Fruit fly (Drosophila melanogaster) whole organism, prepupa: ENCODE data around the gene CG3117.

Experiments
- CG10631 ChIP-seq: fragments of 200-800 bp; sonication (Bioruptor generic); optimal IDR thresholded peaks from 2 replicates; lab custom pipeline; 2016; ENCODE audit warnings: missing biosample characterization, missing genetic modification characterization
- CG10669 ChIP-seq: fragments of 200-800 bp; sonication (Bioruptor generic); optimal IDR thresholded peaks from 3 replicates; lab custom pipeline; 2018; ENCODE audit warnings: missing biosample characterization, mild to moderate bottlenecking, missing genetic modification characterization, moderate library complexity
- CG11294 ChIP-seq: fragments of 200-800 bp; sonication (Bioruptor generic); IDR thresholded peaks from 2 replicates; pipeline ENCODE4 v1.3.6; 2022; ENCODE audit warnings: missing biosample characterization, missing genetic modification characterization
- CG11902 ChIP-seq: fragments of 200-800 bp; sonication (Bioruptor generic); optimal IDR thresholded peaks from 3 replicates; lab custom pipeline; 2016; ENCODE audit warnings: missing biosample characterization, missing genetic modification characterization
- CG1621 ChIP-seq: fragments of 200-800 bp; sonication (Bioruptor generic); optimal IDR thresholded peaks from 3 replicates; lab custom pipeline; 2018; ENCODE audit warnings: missing biosample characterization, mild to moderate bottlenecking, missing genetic modification characterization
- CG3032 ChIP-seq: fragments of 200-800 bp; optimal IDR thresholded peaks from 2 replicates; lab custom pipeline; 2019; ENCODE audit warnings: missing biosample characterization, mild to moderate bottlenecking, missing genetic modification characterization, moderate library complexity
- CG31627 ChIP-seq: fragments of 200-800 bp; sonication (Bioruptor generic); optimal IDR thresholded peaks from 3 replicates; lab custom pipeline; 2016; ENCODE audit warnings: missing biosample characterization, missing genetic modification characterization
- CG32006 ChIP-seq: fragments of 200-800 bp; sonication (Bioruptor generic); optimal IDR thresholded peaks from 3 replicates; lab custom pipeline; 2017; ENCODE audit warnings: missing biosample characterization, mild to moderate bottlenecking, missing genetic modification characterization
- CG34406 ChIP-seq: fragments of 200-800 bp; sonication (Bioruptor generic); optimal IDR thresholded peaks from 3 replicates; lab custom pipeline; 2016; ENCODE audit warnings: missing biosample characterization, missing genetic modification characterization
- CG3919 ChIP-seq: fragments of 200-800 bp; sonication (Bioruptor generic); optimal IDR thresholded peaks from 3 replicates; lab custom pipeline; 2016; ENCODE audit warnings: missing biosample characterization, missing genetic modification characterization
- CG4318 ChIP-seq: fragments of 200-800 bp; sonication (Bioruptor generic); optimal IDR thresholded peaks from 3 replicates; lab custom pipeline; 2017; ENCODE audit warnings: missing biosample characterization, mild to moderate bottlenecking, missing genetic modification characterization
- CG6163 ChIP-seq: fragments of 200-800 bp; sonication (Bioruptor generic); IDR thresholded peaks from 3 replicates; pipeline ENCODE4 v1.3.6; 2022; ENCODE audit warnings: missing biosample characterization, missing genetic modification characterization
- CG6276 ChIP-seq: fragments of 200-800 bp; sonication (Bioruptor generic); optimal IDR thresholded peaks from 2 replicates; lab custom pipeline; 2017; ENCODE audit warnings: missing biosample characterization, mild to moderate bottlenecking, missing genetic modification characterization
- CG6792 ChIP-seq: fragments of 200-800 bp; sonication (Bioruptor generic); optimal IDR thresholded peaks from 3 replicates; lab custom pipeline; 2016; ENCODE audit warnings: missing biosample characterization, missing genetic modification characterization
- CG6854 ChIP-seq: fragments of 200-800 bp; sonication (Bioruptor generic); optimal IDR thresholded peaks from 2 replicates; lab custom pipeline; 2017; ENCODE audit warnings: missing biosample characterization, mild to moderate bottlenecking, missing genetic modification characterization
- CG8119 ChIP-seq: fragments of 200-800 bp; sonication (Bioruptor generic); IDR thresholded peaks from 3 replicates; pipeline ENCODE4 v1.3.6; 2022; ENCODE audit warnings: missing biosample characterization, missing genetic modification characterization
- CG8632 ChIP-seq: fragments of 200-800 bp; sonication (Bioruptor generic); optimal IDR thresholded peaks from 3 replicates; lab custom pipeline; 2016; ENCODE audit warnings: missing biosample characterization, missing genetic modification characterization
- Eip78C ChIP-seq: fragments of 200-800 bp; sonication (Bioruptor generic); peaks from one replicate; lab custom pipeline; 2016; ENCODE audit warnings: missing biosample characterization, missing genetic modification characterization
- Eip93F ChIP-seq: fragments of 200-800 bp; sonication (Bioruptor generic); optimal IDR thresholded peaks from 2 replicates; lab custom pipeline; 2016; ENCODE audit warnings: missing biosample characterization, mild to moderate bottlenecking, missing genetic modification characterization
- Ets21C ChIP-seq: fragments of 200-800 bp; sonication (Bioruptor generic); optimal IDR thresholded peaks from 3 replicates; lab custom pipeline; 2016; ENCODE audit warnings: missing biosample characterization, missing genetic modification characterization
- Ets96B ChIP-seq: fragments of 200-800 bp; optimal IDR thresholded peaks from 2 replicates; lab custom pipeline; 2019; ENCODE audit warnings: missing biosample characterization, mild to moderate bottlenecking, missing genetic modification characterization, moderate library complexity
- Gug ChIP-seq: fragments of 200-800 bp; sonication (Bioruptor generic); IDR thresholded peaks from 2 replicates; pipeline ENCODE4 v1.3.6; 2022; ENCODE audit warnings: missing biosample characterization, missing genetic modification characterization
- Hr38 ChIP-seq: sonication (Bioruptor generic); optimal IDR thresholded peaks from 2 replicates; lab custom pipeline; 2016; ENCODE audit warnings: missing biosample characterization, missing genetic modification characterization
- Met ChIP-seq: fragments of 200-800 bp; sonication (Bioruptor generic); optimal IDR thresholded peaks from 3 replicates; lab custom pipeline; 2016; ENCODE audit warnings: missing biosample characterization, missing genetic modification characterization
- Smox ChIP-seq: fragments of 200-800 bp; sonication (Bioruptor generic); optimal IDR thresholded peaks from 3 replicates; lab custom pipeline; 2016; ENCODE audit warnings: missing biosample characterization, missing genetic modification characterization
- Sox102F ChIP-seq: fragments of 200-800 bp; sonication (Bioruptor generic); optimal IDR thresholded peaks from 2 replicates; lab custom pipeline; 2016; ENCODE audit warnings: missing biosample characterization, mild to moderate bottlenecking, missing genetic modification characterization
- Sox14 ChIP-seq: fragments of 200-800 bp; sonication (Bioruptor generic); optimal IDR thresholded peaks from 3 replicates; lab custom pipeline; 2016; ENCODE audit warnings: missing biosample characterization, missing genetic modification characterization
- Sox15 ChIP-seq: fragments of 200-800 bp; sonication (Bioruptor generic); optimal IDR thresholded peaks from 3 replicates; lab custom pipeline; 2016; ENCODE audit warnings: missing biosample characterization, missing genetic modification characterization
- achi ChIP-seq: fragments of 200-800 bp; sonication (Bioruptor generic); optimal IDR thresholded peaks from 3 replicates; lab custom pipeline; 2016; ENCODE audit warnings: missing biosample characterization, missing genetic modification characterization
- dac ChIP-seq: fragments of 200-800 bp; sonication (Bioruptor generic); optimal IDR thresholded peaks from 2 replicates; lab custom pipeline; 2017; ENCODE audit warnings: missing biosample characterization, mild to moderate bottlenecking, missing genetic modification characterization
- dsx ChIP-seq: fragments of 200-800 bp; optimal IDR thresholded peaks from 3 replicates; lab custom pipeline; 2019; ENCODE audit warnings: missing biosample characterization, mild to moderate bottlenecking, missing genetic modification characterization, moderate library complexity; ENCODE audit not compliant: poor library complexity, severe bottlenecking
- eg ChIP-seq: fragments of 200-800 bp; sonication (Bioruptor generic); IDR thresholded peaks from 3 replicates; pipeline ENCODE4 v1.3.6; 2022; ENCODE audit warnings: missing biosample characterization, missing genetic modification characterization
- fd59A ChIP-seq: fragments of 200-800 bp; sonication (Bioruptor generic); optimal IDR thresholded peaks from 2 replicates; lab custom pipeline; 2017; ENCODE audit warnings: missing biosample characterization, mild to moderate bottlenecking, missing genetic modification characterization, missing genetic modification reagents
- fd85E ChIP-seq: fragments of 200-800 bp; sonication (Bioruptor generic); optimal IDR thresholded peaks from 3 replicates; lab custom pipeline; 2016; ENCODE audit warnings: missing biosample characterization, missing genetic modification characterization
- lz ChIP-seq: fragments of 200-800 bp; sonication (Bioruptor generic); optimal IDR thresholded peaks from 3 replicates; lab custom pipeline; 2016; ENCODE audit warnings: missing biosample characterization, missing genetic modification characterization
- pdm3 ChIP-seq: fragments of 200-800 bp; sonication (Bioruptor generic); optimal IDR thresholded peaks from 3 replicates; lab custom pipeline; 2016; ENCODE audit warnings: missing biosample characterization, missing genetic modification characterization
- salr ChIP-seq, 2 experiments: fragments of 200-800 bp; sonication (Bioruptor generic); optimal IDR thresholded peaks; 3 replicates each; lab custom pipeline; 2016 to 2018; ENCODE audit warnings: missing biosample characterization in 2 of 2, missing genetic modification characterization in 2 of 2, mild to moderate bottlenecking in 1 of 2
- ss ChIP-seq, 2 experiments: fragments of 200-800 bp; sonication (Bioruptor generic); optimal IDR thresholded peaks; 2 replicates in 1 of 2; 3 replicates in 1 of 2; lab custom pipeline; 2017 to 2018; ENCODE audit warnings: mild to moderate bottlenecking in 2 of 2, missing biosample characterization in 2 of 2, missing genetic modification characterization in 2 of 2, moderate library complexity in 1 of 2
- svp ChIP-seq: fragments of 200-800 bp; sonication (Bioruptor generic); peaks from one replicate; lab custom pipeline; 2016; ENCODE audit warnings: missing biosample characterization, missing genetic modification characterization
- vri ChIP-seq: fragments of 200-800 bp; sonication (Bioruptor generic); optimal IDR thresholded peaks from 3 replicates; lab custom pipeline; 2016; ENCODE audit warnings: missing biosample characterization, mild to moderate bottlenecking, missing genetic modification characterization

Gene CG3117

dm6 chr2L:2874542-2875194, 27.7 kb upstream of the CG3117 start, which contains the start of gene CG8814 (continued):
- TF ChIP-seq dac: no peak
- peak; percentile 65 for TF ChIP-seq lz (GFP tag; lab: Kevin White, UChicago)
- TF ChIP-seq CG10669 (GFP tag; lab: Kevin White, UChicago): peak; percentile 37
- TF ChIP-seq Sox102F: peak; percentile 27
- TF ChIP-seq CG6854 (GFP tag; lab: Kevin White, UChicago): peak; percentile 96
- peak; percentile 11 for TF ChIP-seq CG8632 (GFP tag; lab: Kevin White, UChicago)
- TF ChIP-seq CG8119: peak; percentile 72
- TF ChIP-seq CG32006 (GFP tag; lab: Kevin White, UChicago): peak; percentile 69
- no peak for TF ChIP-seq salr (GFP tag; optimal IDR thresholded peaks at IDR 0.05; lab: Kevin White, UChicago)
- TF ChIP-seq CG4318 (GFP tag; lab: Kevin White, UChicago): peak; percentile 39
- TF ChIP-seq CG3032 (tag; lab: Kevin White, UChicago): peak; percentile 59
- peak; percentile 81 for TF ChIP-seq eg (GFP tag; lab: Robert Waterston, UW)
- TF ChIP-seq Ets96B (tag; lab: Kevin White, UChicago): peak; percentile 48
- peak; percentile 60 for TF ChIP-seq Sox15 (GFP tag; lab: Kevin White, UChicago)
- no peak; the same call in 1 of the 2 replicates for TF ChIP-seq CG11294 (GFP tag; lab: Robert Waterston, UW)
- peak; percentile 52 for TF ChIP-seq CG3919 (GFP tag; lab: Kevin White, UChicago)
- TF ChIP-seq Hr38: no peak
- peak; percentile 63 for TF ChIP-seq vri (GFP tag; lab: Kevin White, UChicago)

DNA sequence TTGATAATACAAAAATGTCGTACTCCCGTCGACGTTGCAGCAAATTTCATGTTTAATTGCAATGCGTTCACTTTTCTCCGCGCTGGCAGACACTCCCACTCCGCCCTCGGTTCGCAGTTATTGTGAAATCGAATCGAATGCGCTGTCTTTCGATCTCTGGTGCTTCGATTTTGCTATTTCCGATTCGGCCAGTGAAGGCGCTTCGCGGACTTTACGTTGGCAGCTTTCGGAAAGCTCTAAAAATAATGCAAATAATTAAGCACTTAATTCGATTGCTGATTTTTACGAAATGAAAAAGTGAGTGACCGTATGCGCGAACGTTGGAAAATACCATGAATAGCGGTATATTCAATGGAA, 27.2 kb upstream of the CG3117 start, which contains the start of gene Ifrd1:
TSS of gene Ifrd1 (minus strand) at position 305 of the 357 bp plus-strand sequence.
- TF ChIP-seq Sox15 (GFP tag; lab: Kevin White, UChicago): no peak
- no peak for TF ChIP-seq CG10631 (GFP tag; lab: Kevin White, UChicago)
- no peak for TF ChIP-seq achi (GFP tag; lab: Kevin White, UChicago)
- TF ChIP-seq eg (GFP tag; lab: Robert Waterston, UW): no peak
- no peak for TF ChIP-seq Ets21C
- no peak for TF ChIP-seq dsx
- no peak for TF ChIP-seq CG4318 (GFP tag; lab: Kevin White, UChicago)
- no peak for TF ChIP-seq Met (GFP tag; lab: Kevin White, UChicago)
- no peak for TF ChIP-seq Smox
- TF ChIP-seq salr (GFP tag; optimal IDR thresholded peaks at IDR 0.05; lab: Kevin White, UChicago): no peak
- TF ChIP-seq vri (GFP tag; lab: Kevin White, UChicago): peak; percentile 23
- TF ChIP-seq fd85E (GFP tag; lab: Kevin White, UChicago): peak; percentile 2
- TF ChIP-seq CG6854 (GFP tag; lab: Kevin White, UChicago): no peak
- no peak for TF ChIP-seq Eip93F
- no peak for TF ChIP-seq CG6792 (GFP tag; lab: Kevin White, UChicago)
- no peak for TF ChIP-seq CG6276 (GFP tag; lab: Kevin White, UChicago)
- TF ChIP-seq CG32006 (GFP tag; lab: Kevin White, UChicago): no peak
- TF ChIP-seq lz (GFP tag; lab: Kevin White, UChicago): no peak
- peak; percentile 29; the same call in 1 of the 3 replicates for TF ChIP-seq CG6163 (GFP tag; lab: Robert Waterston, UW)

- TF ChIP-seq Eip78C (GFP tag; lab: Kevin White, UChicago): peak; percentile 19
- no peak for TF ChIP-seq CG11902 (GFP tag; lab: Kevin White, UChicago)
- no peak for TF ChIP-seq lz (GFP tag; lab: Kevin White, UChicago)
- no peak for TF ChIP-seq CG8632 (GFP tag; lab: Kevin White, UChicago)
- no peak for TF ChIP-seq svp (GFP tag; lab: Kevin White, UChicago)
These were observed 26.7 kb upstream of the CG3117 start for dm6 chr2L:2873729-2874127.

DNA sequence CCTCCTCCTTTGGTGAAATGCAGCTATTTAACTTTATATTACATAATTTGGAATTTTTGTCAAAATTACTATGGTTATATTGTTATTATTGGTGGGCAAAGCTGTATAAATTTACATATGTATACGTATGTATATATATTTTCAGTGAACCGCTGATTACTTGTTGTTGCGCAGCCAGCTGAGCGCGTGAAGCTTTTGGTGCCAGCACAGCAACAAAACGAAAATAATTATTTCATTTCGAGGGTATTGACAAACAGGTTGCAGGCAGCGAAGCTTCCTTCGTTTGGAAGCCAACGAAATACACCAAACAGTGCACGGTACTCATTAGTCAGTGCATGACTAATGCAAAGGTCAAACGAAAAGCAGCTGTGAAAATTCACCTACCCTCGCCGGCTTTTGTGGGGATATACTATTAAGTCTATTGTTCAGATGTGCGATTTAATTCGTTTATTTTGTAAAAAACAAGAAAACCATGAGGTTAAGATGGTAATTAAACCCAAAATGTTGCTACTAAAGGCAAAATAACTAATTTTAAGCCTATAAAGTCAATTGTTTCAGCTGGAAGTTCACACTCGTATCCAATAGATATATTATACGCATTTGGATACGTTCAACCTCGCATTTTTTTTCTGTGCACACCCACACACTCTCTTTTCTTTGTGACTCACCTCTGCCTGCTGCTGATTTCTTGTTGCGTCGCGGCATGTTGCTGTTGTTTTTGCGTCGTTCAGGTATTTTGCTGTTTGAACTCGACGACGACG, 26.1 kb upstream of the CG3117 start:
- TF ChIP-seq Eip93F (peak; percentile 39), CG3032 (tag; lab: Kevin White, UChicago) (peak; percentile 28), CG1621 (tag; lab: Kevin White, UChicago) (no peak), CG34406 (GFP tag; lab: Kevin White, UChicago) (peak; percentile 55), pdm3 (GFP tag; lab: Kevin White, UChicago) (no peak), Gug (0 out of 2 replicates have a peak, but pooled peaks have one; percentile 22), CG11294 (GFP tag; lab: Robert Waterston, UW) (peak; percentile 47), fd85E (GFP tag; lab: Kevin White, UChicago) (no peak), CG6792 (GFP tag; lab: Kevin White, UChicago) (peak; percentile 44), dac (peak; percentile 8), eg (GFP tag; lab: Robert Waterston, UW) (peak; percentile 32; the same call in 1 of the 3 replicates), ss (GFP tag; optimal IDR thresholded peaks at IDR 0.05; lab: Kevin White, UChicago) (peak in 1 of 2 experiments; percentile 34), Hr38 (no peak), CG11902 (GFP tag; lab: Kevin White, UChicago) (no peak), fd59A (peak; percentile 38), CG10669 (GFP tag; lab: Kevin White, UChicago) (peak; percentile 38), Sox14 (GFP tag; lab: Kevin White, UChicago) (peak; percentile 80), CG31627 (GFP tag; lab: Kevin White, UChicago) (peak; percentile 62), Ets21C (peak; percentile 37)
